Worm (Caenorhabditis elegans): ENCODE measurements around the gene sea-1.

- TF ChIP-seq ztf-11 (tag; optimal IDR thresholded peaks at IDR 0.05) (no peak), lin-13 (GFP tag; optimal IDR thresholded peaks at IDR 0.05) (no peak), ZK546.5 (tag; optimal IDR thresholded peaks at IDR 0.05) (no peak), R02D3.7 (tag; optimal IDR thresholded peaks at IDR 0.05) (no peak), skn-1 (tag; optimal IDR thresholded peaks at IDR 0.05) (no peak), nhr-10 (tag; optimal IDR thresholded peaks at IDR 0.05) (no peak), snpc-4 (tag; optimal IDR thresholded peaks at IDR 0.05) (no peak), egl-27 (tag; optimal IDR thresholded peaks at IDR 0.05) (no peak), ama-1 (optimal IDR thresholded peaks at IDR 0.05) (no peak), lin-11 (tag; optimal IDR thresholded peaks at IDR 0.05) (no peak), ceh-82 (tag; optimal IDR thresholded peaks at IDR 0.05) (no peak), F13H6.1 (tag; optimal IDR thresholded peaks at IDR 0.05) (no peak), nhr-11 (tag; optimal IDR thresholded peaks at IDR 0.05) (no peak)
These were observed 11.5 kb downstream of the sea-1 start, which contains the start of gene F19B10.13 for ce11 chrII:3661932-3662331.
